Worm (Caenorhabditis elegans) whole organism, L3 larva: ENCODE data around the gene C25D7.5.

Source experiments
- R02D3.7 ChIP-seq: fragments of 150-350 bp; optimal IDR thresholded peaks from 2 replicates; lab custom pipeline; 2014; ENCODE audit warnings: missing biosample characterization, missing genetic modification characterization
- ZK546.5 ChIP-seq: sonication (generic microtip); optimal IDR thresholded peaks from 2 replicates; lab custom pipeline; 2017; ENCODE audit warnings: missing biosample characterization, missing genetic modification characterization
- aly-2 ChIP-seq: fragments of 150-350 bp; optimal IDR thresholded peaks from 2 replicates; lab custom pipeline; 2014; ENCODE audit warnings: missing biosample characterization, missing genetic modification characterization
- daf-12 ChIP-seq: fragments of 150-350 bp; optimal IDR thresholded peaks from 2 replicates; lab custom pipeline; 2014; ENCODE audit warnings: missing biosample characterization, missing genetic modification reagents, missing genetic modification characterization
- elt-2 ChIP-seq: sonication (generic microtip); optimal IDR thresholded peaks from 2 replicates; lab custom pipeline; 2016; ENCODE audit warnings: missing genetic modification reagents, mild to moderate bottlenecking, missing genetic modification characterization, missing compliant biosample characterization
- fkh-10 ChIP-seq: sonication (generic microtip); optimal IDR thresholded peaks from 2 replicates; lab custom pipeline; 2017; ENCODE audit warnings: missing biosample characterization, missing genetic modification reagents, missing genetic modification characterization
- mdl-1 ChIP-seq: fragments of 150-350 bp; optimal IDR thresholded peaks from 2 replicates; lab custom pipeline; 2014; ENCODE audit warnings: missing biosample characterization, missing genetic modification characterization
- nhr-237 ChIP-seq: fragments of 150-350 bp; optimal IDR thresholded peaks from 2 replicates; lab custom pipeline; 2014; ENCODE audit warnings: missing biosample characterization, missing genetic modification characterization
- skn-1 ChIP-seq: fragments of 150-350 bp; optimal IDR thresholded peaks from 2 replicates; lab custom pipeline; 2014; ENCODE audit warnings: missing biosample characterization, missing genetic modification characterization
- tbx-2 ChIP-seq: sonication (generic microtip); optimal IDR thresholded peaks from 2 replicates; lab custom pipeline; 2016; ENCODE audit warnings: mild to moderate bottlenecking, missing genetic modification characterization, missing compliant biosample characterization
- zag-1 ChIP-seq: fragments of 150-350 bp; optimal IDR thresholded peaks from 2 replicates; lab custom pipeline; 2014; ENCODE audit warnings: missing biosample characterization, missing genetic modification characterization
- ztf-11 ChIP-seq: fragments of 150-350 bp; optimal IDR thresholded peaks from 2 replicates; lab custom pipeline; 2014; ENCODE audit warnings: missing biosample characterization, missing genetic modification characterization

DNA sequence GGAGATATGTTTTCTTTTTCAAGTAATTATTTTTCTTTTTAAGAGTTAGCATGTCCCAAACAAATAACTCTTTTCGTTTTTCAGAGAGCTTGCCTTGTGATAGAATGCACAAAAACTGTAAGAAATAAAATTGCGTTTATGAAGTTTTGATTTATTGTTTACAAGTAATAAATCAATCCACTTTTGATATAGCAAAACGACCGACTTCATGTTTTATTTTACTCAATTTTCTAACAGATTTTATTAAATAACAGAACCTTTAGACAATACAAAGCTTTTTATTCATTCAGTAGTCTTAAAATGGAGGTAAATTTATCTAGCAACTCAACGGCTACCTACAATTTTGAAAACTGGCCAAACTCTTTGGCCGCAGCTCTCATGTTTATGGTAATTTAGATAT lies 42.3 kb downstream of the C25D7.5 start, which contains the start of gene srx-78:
- no peak for TF ChIP-seq aly-2
- no peak for TF ChIP-seq ztf-11 (tag; lab: Kevin White, UChicago)
- TF ChIP-seq elt-2, result no peak
- no peak for TF ChIP-seq ZK546.5
- no peak for TF ChIP-seq daf-12 (tag; lab: Kevin White, UChicago)
- no peak for TF ChIP-seq nhr-237 (tag; lab: Kevin White, UChicago)
- no peak for TF ChIP-seq zag-1 (tag; lab: Kevin White, UChicago)
- no peak for TF ChIP-seq mdl-1 (tag; lab: Kevin White, UChicago)
- TF ChIP-seq tbx-2 (tag; lab: Kevin White, UChicago), result no peak
- TF ChIP-seq R02D3.7 (tag; lab: Kevin White, UChicago), result no peak
- TF ChIP-seq fkh-10 (GFP tag; lab: Kevin White, UChicago), result no peak
- no peak for TF ChIP-seq skn-1 (tag; lab: Kevin White, UChicago)
